Worm (Caenorhabditis elegans) whole organism, early embryonic: ENCODE data around the gene cutl-17.

Experiments used
- F13C5.2 ChIP-seq: sonication (generic microtip); optimal IDR thresholded peaks from 2 replicates; lab custom pipeline; 2017; ENCODE audit warnings: mild to moderate bottlenecking, missing genetic modification characterization, inconsistent platforms, missing compliant biosample characterization
- aly-1 ChIP-seq: sonication (generic microtip); optimal IDR thresholded peaks from 2 replicates; lab custom pipeline; 2016; ENCODE audit warnings: missing genetic modification characterization, missing compliant biosample characterization
- ama-1 ChIP-seq: fragments of 150-350 bp; optimal IDR thresholded peaks from 2 replicates; lab custom pipeline; 2014
- ceh-13 ChIP-seq: fragments of 200-800 bp; sonication (Bioruptor generic); optimal IDR thresholded peaks from 2 replicates; lab custom pipeline; 2018; ENCODE audit warnings: mild to moderate bottlenecking, missing genetic modification characterization, missing compliant biosample characterization
- ceh-36 ChIP-seq: sonication (generic microtip); optimal IDR thresholded peaks from 2 replicates; lab custom pipeline; 2016; ENCODE audit warnings: missing genetic modification characterization, inconsistent platforms, missing compliant biosample characterization
- ets-7 ChIP-seq: sonication (generic microtip); optimal IDR thresholded peaks from 2 replicates; lab custom pipeline; 2016; ENCODE audit warnings: missing genotype, missing genetic modification characterization, missing compliant biosample characterization
- hmbx-1 ChIP-seq: sonication (generic microtip); optimal IDR thresholded peaks from 2 replicates; lab custom pipeline; 2016; ENCODE audit warnings: mild to moderate bottlenecking, missing genetic modification characterization, missing compliant biosample characterization
- hmg-4 ChIP-seq: fragments of 200-800 bp; sonication (Bioruptor generic); optimal IDR thresholded peaks from 2 replicates; lab custom pipeline; 2018; ENCODE audit warnings: mild to moderate bottlenecking, missing genetic modification characterization, missing compliant biosample characterization
- pes-1 ChIP-seq: fragments of 200-800 bp; sonication (Bioruptor generic); IDR thresholded peaks from 2 replicates; pipeline ENCODE4 v1.3.6; 2022; ENCODE audit warnings: missing genetic modification reagents, missing genetic modification characterization, missing compliant biosample characterization
- scrt-1 ChIP-seq: fragments of 200-800 bp; sonication (Bioruptor generic); IDR thresholded peaks from 2 replicates; pipeline ENCODE4 v1.3.6; 2022; ENCODE audit warnings: missing genetic modification characterization, missing compliant biosample characterization
- sea-1 ChIP-seq: fragments of 200-800 bp; sonication (Bioruptor generic); conservative IDR thresholded peaks from 2 replicates; pipeline ENCODE4 v1.3.6; 2022; ENCODE audit warnings: missing genetic modification characterization, missing compliant biosample characterization
- tbx-11 ChIP-seq: fragments of 200-800 bp; sonication (Bioruptor generic); IDR thresholded peaks from 2 replicates; pipeline ENCODE4 v1.3.6; 2022; ENCODE audit warnings: missing genetic modification characterization, missing compliant biosample characterization
- tbx-37 ChIP-seq: fragments of 200-800 bp; sonication (Bioruptor generic); conservative IDR thresholded peaks from 2 replicates; pipeline ENCODE4 v1.3.6; 2022; ENCODE audit warnings: missing genetic modification reagents, missing genetic modification characterization, missing compliant biosample characterization

DNA sequence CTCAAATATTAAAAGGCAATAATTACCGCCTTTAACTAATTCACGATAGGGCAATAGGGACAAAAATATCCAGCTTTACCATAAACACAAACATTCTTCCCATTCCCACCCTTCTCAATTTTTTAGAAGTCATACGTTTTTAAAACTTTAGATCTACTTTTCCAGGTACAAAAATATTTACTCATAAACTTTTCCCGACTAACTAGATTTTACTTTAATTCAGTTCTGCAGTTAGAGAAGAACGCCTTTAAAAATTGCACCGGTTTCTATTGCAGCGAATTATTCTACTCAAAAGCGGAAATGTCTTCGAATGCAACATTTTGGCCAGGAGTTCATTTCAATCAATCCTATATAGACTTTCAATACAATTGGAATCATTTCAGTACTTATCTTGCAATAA, 39.0 kb upstream of the cutl-17 start, which contains the start of gene sru-3:
- no peak for TF ChIP-seq ceh-36 (tag; lab: Kevin White, UChicago)
- no peak for TF ChIP-seq ets-7 (tag; lab: Kevin White, UChicago)
- TF ChIP-seq ama-1 (lab: Kevin White, UChicago), result no peak
- TF ChIP-seq pes-1 (GFP tag; lab: Robert Waterston, UW), result no peak
- no peak for TF ChIP-seq sea-1
- TF ChIP-seq scrt-1, result no peak
- no peak for TF ChIP-seq hmbx-1 (tag; lab: Kevin White, UChicago)
- TF ChIP-seq F13C5.2 (tag; lab: Kevin White, UChicago), result no peak
- no peak for TF ChIP-seq tbx-11 (GFP tag; lab: Robert Waterston, UW)
- TF ChIP-seq ceh-13 (GFP tag; lab: Kevin White, UChicago), result no peak
- TF ChIP-seq tbx-37 (GFP tag; lab: Robert Waterston, UW), result no peak
- TF ChIP-seq hmg-4 (GFP tag; lab: Kevin White, UChicago), result no peak
- no peak for TF ChIP-seq aly-1 (tag; lab: Kevin White, UChicago)
